Worm (Caenorhabditis elegans) whole organism, L1 larva: Measurements from ENCODE around the gene nhr-252.

Experiments used
- C34B4.2 ChIP-seq: sonication (generic microtip); optimal IDR thresholded peaks from 2 replicates; lab custom pipeline; 2017; ENCODE audit warnings: mild to moderate bottlenecking, missing genetic modification characterization, missing compliant biosample characterization
- F16B12.6 ChIP-seq: fragments of 150-350 bp; optimal IDR thresholded peaks from 2 replicates; lab custom pipeline; 2014; ENCODE audit warnings: missing biosample characterization, missing genetic modification characterization
- Y116A8C.19 ChIP-seq: sonication (generic microtip); optimal IDR thresholded peaks from 2 replicates; lab custom pipeline; 2016; ENCODE audit warnings: missing compliant biosample characterization, missing genetic modification characterization, borderline replicate concordance
- aha-1 ChIP-seq: fragments of 150-350 bp; optimal IDR thresholded peaks from 2 replicates; lab custom pipeline; 2014; ENCODE audit warnings: missing biosample characterization, missing genetic modification characterization
- alr-1 ChIP-seq: fragments of 200-800 bp; sonication (Bioruptor generic); optimal IDR thresholded peaks from 2 replicates; lab custom pipeline; 2018; ENCODE audit warnings: borderline replicate concordance, mild to moderate bottlenecking, missing genetic modification characterization, missing compliant biosample characterization
- aly-2 ChIP-seq: fragments of 150-350 bp; optimal IDR thresholded peaks from 2 replicates; lab custom pipeline; 2014; ENCODE audit warnings: missing biosample characterization, missing genetic modification characterization
- blmp-1 ChIP-seq: fragments of 150-350 bp; optimal IDR thresholded peaks from 2 replicates; lab custom pipeline; 2014; ENCODE audit warnings: missing biosample characterization, missing genetic modification characterization
- ceh-82 ChIP-seq, 3 experiments: fragments of 150-350 bp in 1 of 3; sonication (generic microtip) in 2 of 3; optimal IDR thresholded peaks; 2 replicates each; lab custom pipeline; 2014 to 2017; ENCODE audit warnings: missing biosample characterization in 3 of 3, missing genetic modification characterization in 3 of 3
- ceh-88 ChIP-seq: fragments of 200-800 bp; sonication (Bioruptor generic); IDR thresholded peaks from 2 replicates; pipeline ENCODE4 v1.3.6; 2022; ENCODE audit warnings: missing genetic modification characterization, missing compliant biosample characterization
- ces-1 ChIP-seq: fragments of 150-350 bp; optimal IDR thresholded peaks from 2 replicates; lab custom pipeline; 2014; ENCODE audit warnings: missing biosample characterization, missing genetic modification reagents, missing genetic modification characterization
- dpl-1 ChIP-seq, 3 experiments: fragments of 150-350 bp in 2 of 3; sonication (generic microtip) in 1 of 3; optimal IDR thresholded peaks; 2 replicates each; lab custom pipeline; 2014 to 2017; ENCODE audit warnings: missing biosample characterization in 3 of 3, missing genetic modification characterization in 3 of 3, missing genetic modification reagents in 3 of 3
- efl-1 ChIP-seq, 4 experiments: fragments of 150-350 bp; optimal IDR thresholded peaks in 3 of 4; peaks in 1 of 4; 1 replicate in 1 of 4; 2 replicates in 3 of 4; lab custom pipeline; 2014; ENCODE audit warnings: missing biosample characterization in 2 of 4, missing genetic modification characterization in 2 of 4, missing genetic modification reagents in 2 of 4
- efl-3 ChIP-seq: fragments of 200-800 bp; sonication (Bioruptor generic); optimal IDR thresholded peaks from 2 replicates; lab custom pipeline; 2018; ENCODE audit warnings: mild to moderate bottlenecking, missing genetic modification characterization, missing compliant biosample characterization
- fkh-4 ChIP-seq: sonication (generic microtip); optimal IDR thresholded peaks from 2 replicates; lab custom pipeline; 2016; ENCODE audit warnings: missing compliant biosample characterization, missing genetic modification characterization, borderline replicate concordance
- hlh-17 ChIP-seq: fragments of 200-800 bp; sonication (Bioruptor generic); optimal IDR thresholded peaks from 2 replicates; lab custom pipeline; 2018; ENCODE audit warnings: missing genetic modification characterization, mild to moderate bottlenecking, missing compliant biosample characterization, moderate library complexity, borderline replicate concordance
- hpl-2 ChIP-seq: fragments of 150-350 bp; optimal IDR thresholded peaks from 2 replicates; lab custom pipeline; 2014; ENCODE audit warnings: missing biosample characterization, missing genetic modification reagents, missing genetic modification characterization
- isw-1 ChIP-seq: fragments of 200-800 bp; sonication (Bioruptor generic); IDR thresholded peaks from 2 replicates; pipeline ENCODE4 v1.3.6; 2022; ENCODE audit warnings: missing genetic modification characterization, missing compliant biosample characterization
- lin-39 ChIP-seq: fragments of 150-350 bp; optimal IDR thresholded peaks from 2 replicates; lab custom pipeline; 2014; ENCODE audit warnings: missing biosample characterization, missing genetic modification reagents, missing genetic modification characterization
- nhr-11 ChIP-seq: fragments of 150-350 bp; optimal IDR thresholded peaks from 2 replicates; lab custom pipeline; 2014; ENCODE audit warnings: missing biosample characterization, missing genetic modification characterization
- nhr-12 ChIP-seq: sonication (generic microtip); optimal IDR thresholded peaks from 2 replicates; lab custom pipeline; 2017; ENCODE audit warnings: missing biosample characterization, missing genetic modification characterization
- nhr-20 ChIP-seq: sonication (generic microtip); optimal IDR thresholded peaks from 2 replicates; lab custom pipeline; 2016; ENCODE audit warnings: mild to moderate bottlenecking, missing genetic modification characterization, missing compliant biosample characterization
- nhr-237 ChIP-seq: fragments of 150-350 bp; optimal IDR thresholded peaks from 2 replicates; lab custom pipeline; 2014; ENCODE audit warnings: missing biosample characterization, missing genetic modification characterization
- nhr-71 ChIP-seq: sonication (generic microtip); optimal IDR thresholded peaks from 2 replicates; lab custom pipeline; 2016; ENCODE audit warnings: mild to moderate bottlenecking, missing genetic modification characterization, moderate library complexity, missing compliant biosample characterization
- nhr-77 ChIP-seq: fragments of 150-350 bp; optimal IDR thresholded peaks from 2 replicates; lab custom pipeline; 2014; ENCODE audit warnings: missing biosample characterization, missing genetic modification characterization
- nhr-84 ChIP-seq: sonication (generic microtip); optimal IDR thresholded peaks from 2 replicates; lab custom pipeline; 2017; ENCODE audit warnings: missing biosample characterization, missing genetic modification characterization
- nhr-90 ChIP-seq: sonication (generic microtip); optimal IDR thresholded peaks from 2 replicates; lab custom pipeline; 2016; ENCODE audit warnings: mild to moderate bottlenecking, missing genetic modification characterization, missing compliant biosample characterization; ENCODE audit not compliant: poor library complexity
- pag-3 ChIP-seq: sonication (generic microtip); optimal IDR thresholded peaks from 2 replicates; lab custom pipeline; 2017; ENCODE audit warnings: missing genetic modification characterization, mild to moderate bottlenecking, missing compliant biosample characterization, antibody characterized with exemption, borderline replicate concordance; ENCODE audit not compliant: insufficient read depth
- pqm-1 ChIP-seq: sonication (generic microtip); optimal IDR thresholded peaks from 3 replicates; lab custom pipeline; 2017; ENCODE audit warnings: missing biosample characterization, missing genetic modification characterization
- skn-1 ChIP-seq: fragments of 150-350 bp; optimal IDR thresholded peaks from 2 replicates; lab custom pipeline; 2014; ENCODE audit warnings: missing biosample characterization, missing genetic modification characterization
- snu-23 ChIP-seq: sonication (generic microtip); optimal IDR thresholded peaks from 2 replicates; lab custom pipeline; 2016; ENCODE audit warnings: missing genetic modification characterization, missing compliant biosample characterization
- sup-37 ChIP-seq: fragments of 200-800 bp; sonication (Bioruptor generic); optimal IDR thresholded peaks from 2 replicates; lab custom pipeline; 2018; ENCODE audit warnings: mild to moderate bottlenecking, missing genetic modification characterization, missing compliant biosample characterization
- tbx-2 ChIP-seq: sonication (generic microtip); optimal IDR thresholded peaks from 2 replicates; lab custom pipeline; 2016; ENCODE audit warnings: missing genetic modification characterization, missing compliant biosample characterization
- unc-86 ChIP-seq: sonication (generic microtip); optimal IDR thresholded peaks from 2 replicates; lab custom pipeline; 2016; ENCODE audit warnings: missing genetic modification characterization, missing compliant biosample characterization
- zip-4 ChIP-seq: fragments of 200-800 bp; sonication (Bioruptor generic); optimal IDR thresholded peaks from 2 replicates; lab custom pipeline; 2018; ENCODE audit warnings: mild to moderate bottlenecking, missing genetic modification characterization, moderate library complexity, missing compliant biosample characterization

The nhr-252 gene

DNA sequence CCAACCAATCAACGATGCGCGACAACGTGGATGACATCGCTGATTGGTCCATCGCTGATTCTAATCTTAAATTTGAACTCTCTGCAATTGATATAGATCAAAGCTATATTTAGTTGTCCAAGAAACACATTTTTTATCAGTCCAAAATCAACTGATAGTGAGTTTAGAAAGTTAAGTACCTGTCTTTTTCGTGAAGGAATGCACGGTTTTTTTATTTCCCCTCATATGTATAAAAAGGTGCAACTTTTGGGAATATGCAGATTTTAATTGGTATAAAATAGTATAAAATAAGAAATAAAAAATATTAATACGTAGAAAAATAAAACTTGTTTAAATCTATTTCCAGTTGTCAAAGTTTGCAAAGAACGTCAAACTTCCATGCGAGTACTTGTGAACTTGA, 14.0 kb downstream of the nhr-252 start, which contains the start of gene Y39D8A.1:
Gene Y39D8A.1 (plus strand): TSS at position 301 of the 400 bp plus-strand sequence.
- TF ChIP-seq C34B4.2 (tag; lab: Kevin White, UChicago) (no peak), efl-1 (optimal IDR thresholded peaks at IDR 0.05; lab: Kevin White, UChicago) (no peak), efl-1 (GFP tag; optimal IDR thresholded peaks at IDR 0.05 in 1 of 2; lab: Kevin White, UChicago) (peak in 1 of 2 experiments; percentile 32)
- TF ChIP-seq, all 84 proteins: peak for 1

DNA sequence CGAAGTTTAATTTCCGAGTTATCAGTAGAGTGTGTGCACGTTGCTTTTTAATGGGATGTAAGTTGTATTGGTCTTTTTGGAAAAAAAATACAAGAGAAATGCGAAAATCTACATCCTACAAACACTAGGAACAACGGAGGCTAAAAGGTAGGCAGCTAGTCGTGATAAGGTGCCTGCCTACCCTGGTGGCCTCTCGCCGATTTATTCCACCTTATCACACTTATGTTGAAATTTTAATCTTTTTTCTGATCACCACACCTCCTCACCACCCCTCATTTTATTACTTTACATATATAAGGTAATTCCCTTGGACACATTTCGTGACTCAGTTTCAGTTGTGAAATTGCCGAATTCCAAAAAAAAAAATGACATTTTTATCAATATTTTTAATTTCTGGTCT, 17.7 kb downstream of the nhr-252 start, which contains the start of gene dod-20:
Gene dod-20 (plus strand): TSS at position 301 of the 400 bp plus-strand sequence.
- TF ChIP-seq nhr-71 (tag; lab: Kevin White, UChicago): no peak
- no peak for TF ChIP-seq nhr-11

DNA sequence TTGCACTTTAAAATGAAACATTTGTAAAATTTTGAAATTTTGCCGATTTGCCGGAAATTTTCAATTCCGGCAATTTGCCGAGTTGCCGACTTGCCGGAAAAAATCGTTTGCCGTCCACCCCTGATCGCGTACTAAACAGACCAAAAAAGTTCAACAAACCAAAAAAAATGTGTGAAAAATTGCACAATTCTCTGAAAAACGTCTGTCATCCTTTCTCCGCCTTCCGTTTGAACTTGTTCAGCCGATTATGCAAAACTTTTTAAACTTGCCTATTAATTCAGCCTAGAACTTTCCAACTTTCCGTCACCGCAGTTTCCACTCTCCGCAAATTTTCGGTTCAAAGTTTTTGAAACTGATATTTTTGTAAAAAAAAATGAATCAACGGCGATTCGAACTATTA, 19.7 kb downstream of the nhr-252 start, which contains the start of gene B0554.5:
Gene B0554.5 (plus strand): TSS at position 301 of the 400 bp plus-strand sequence.
- TF ChIP-seq hlh-17 (GFP tag; lab: Kevin White, UChicago) (no peak), unc-86 (tag; lab: Kevin White, UChicago) (no peak), F16B12.6 (tag; lab: Kevin White, UChicago) (no peak), ceh-82 (tag; optimal IDR thresholded peaks at IDR 0.05; lab: Kevin White, UChicago) (no peak), sup-37 (GFP tag; lab: Kevin White, UChicago) (no peak), alr-1 (tag; lab: Kevin White, UChicago) (no peak), Y116A8C.19 (tag; lab: Kevin White, UChicago) (no peak), nhr-237 (tag; lab: Kevin White, UChicago) (no peak), nhr-12 (no peak), hpl-2 (GFP tag; lab: Kevin White, UChicago) (no peak), nhr-77 (tag; lab: Kevin White, UChicago) (no peak)
- TF ChIP-seq, all 84 proteins: peak for 0

DNA sequence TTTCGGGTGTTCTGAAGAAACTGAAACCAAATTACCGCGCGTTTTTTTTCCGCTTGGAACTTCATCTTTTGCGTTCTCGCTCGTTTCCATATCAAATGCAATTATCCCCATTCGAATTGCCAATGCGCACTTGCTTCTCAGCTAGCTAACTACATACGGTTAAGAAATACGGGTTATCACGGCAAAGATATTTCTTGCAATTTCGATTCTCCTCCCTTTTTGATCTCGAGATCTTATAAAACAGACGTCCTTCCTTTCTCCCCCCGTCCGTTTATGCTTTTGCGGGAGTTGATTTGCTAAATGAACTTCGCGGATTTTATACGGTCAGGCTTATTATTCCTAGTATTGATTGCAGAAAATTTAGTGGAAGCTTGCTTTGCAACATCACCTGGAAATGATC, 24.4 kb downstream of the nhr-252 start, which contains the start of gene B0554.4:
Gene B0554.4 (plus strand): TSS at position 301 of the 400 bp plus-strand sequence.
- TF ChIP-seq lin-39 (tag; lab: Kevin White, UChicago) (no peak), zip-4 (no peak), skn-1 (tag; lab: Kevin White, UChicago) (no peak), nhr-90 (tag; lab: Kevin White, UChicago) (no peak), F16B12.6 (tag; lab: Kevin White, UChicago) (no peak), fkh-4 (tag; lab: Kevin White, UChicago) (no peak), hpl-2 (GFP tag; lab: Kevin White, UChicago) (no peak), nhr-84 (no peak), nhr-20 (no peak), aha-1 (tag; lab: Kevin White, UChicago) (no peak), alr-1 (tag; lab: Kevin White, UChicago) (no peak), snu-23 (GFP tag; lab: Kevin White, UChicago) (no peak), nhr-71 (tag; lab: Kevin White, UChicago) (no peak), aly-2 (tag; lab: Kevin White, UChicago) (no peak), hlh-17 (GFP tag; lab: Kevin White, UChicago) (no peak), efl-3 (no peak), isw-1 (no peak), ces-1 (GFP tag; lab: Kevin White, UChicago) (no peak), dpl-1 (GFP tag; optimal IDR thresholded peaks at IDR 0.05; lab: Kevin White, UChicago) (no peak), tbx-2 (tag; lab: Kevin White, UChicago) (no peak)

DNA sequence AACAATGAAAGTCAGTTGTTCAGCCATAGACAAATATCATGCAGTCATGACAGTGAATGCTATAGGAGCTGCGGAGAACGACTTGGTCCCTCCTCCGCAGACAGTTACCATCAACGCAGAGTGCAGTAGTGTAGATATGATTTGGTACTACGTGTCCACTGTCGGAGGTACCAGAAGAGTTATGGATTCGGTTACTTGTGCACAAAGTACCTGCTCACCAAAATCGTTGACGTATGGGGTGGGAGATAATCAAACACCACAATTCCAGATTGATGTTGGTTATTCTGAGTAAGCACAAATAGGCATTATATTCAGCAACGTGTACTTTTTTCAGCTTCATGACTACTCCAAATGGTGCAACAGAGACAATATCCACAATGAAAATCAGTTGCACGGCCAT, 28.6 kb downstream of the nhr-252 start:
- TF ChIP-seq isw-1 (no peak), pqm-1 (tag; lab: Kevin White, UChicago) (no peak), ceh-88 (GFP tag; lab: Robert Waterston, UW) (no peak), pag-3 (tag; lab: Kevin White, UChicago) (no peak), blmp-1 (no peak), F16B12.6 (tag; lab: Kevin White, UChicago) (no peak)
